Fruit fly (Drosophila melanogaster): ENCODE data around the gene Dyro.
A peak's percentile ranks its signal among the peaks of the same experiment; 100 is the strongest.

Gene Dyro

dm6 chr3L:11305316-11305715 lies 9.6 kb upstream of the Dyro start (continued):
- TF ChIP-seq gt (GFP tag; IDR thresholded peaks at IDR 0.05) (no peak), Ada2b (GFP tag; IDR thresholded peaks at IDR 0.05) (no peak), Ets65A (GFP tag) (peak; percentile 57), Dip3 (GFP tag; optimal IDR thresholded peaks at IDR 0.05) (no peak), unc-4 (GFP tag; IDR thresholded peaks at IDR 0.05; ENCODE audit: partially characterized antibody) (no peak), tup (GFP tag; optimal IDR thresholded peaks at IDR 0.05) (no peak), hkb (optimal IDR thresholded peaks at IDR 0.05) (no peak), hkb (GFP tag; IDR thresholded peaks at IDR 0.05) (no peak), lab (GFP tag; optimal IDR thresholded peaks at IDR 0.05) (peak; percentile 28), CG4707 (GFP tag; optimal IDR thresholded peaks at IDR 0.05) (no peak), sd (tag; optimal IDR thresholded peaks at IDR 0.05) (no peak), CG12219 (GFP tag; optimal IDR thresholded peaks at IDR 0.05) (no peak), dan (GFP tag; IDR thresholded peaks at IDR 0.05) (no peak), Ets97D (GFP tag; optimal IDR thresholded peaks at IDR 0.05) (no peak), Hsf (GFP tag; optimal IDR thresholded peaks at IDR 0.05) (no peak), Hr3 (GFP tag; optimal IDR thresholded peaks at IDR 0.05) (no peak), CG12391 (tag; optimal IDR thresholded peaks at IDR 0.05) (no peak), CG6175 (GFP tag; IDR thresholded peaks at IDR 0.05) (peak; percentile 47; the same call in 1 of the 3 replicates), caup (GFP tag; optimal IDR thresholded peaks at IDR 0.05; ENCODE audit: severe bottlenecking) (no peak), ci (GFP tag; IDR thresholded peaks at IDR 0.05) (0 out of 3 replicates have a peak, but pooled peaks have one; percentile 14), lbe (GFP tag; optimal IDR thresholded peaks at IDR 0.05) (no peak), CG6689 (GFP tag; IDR thresholded peaks at IDR 0.05) (no peak), CG10654 (GFP tag; optimal IDR thresholded peaks at IDR 0.05) (no peak), gcm (GFP tag; optimal IDR thresholded peaks at IDR 0.05) (no peak), Six4 (GFP tag; optimal IDR thresholded peaks at IDR 0.05) (no peak), zfh1 (GFP tag; IDR thresholded peaks at IDR 0.05) (0 out of 3 replicates have a peak, but pooled peaks have one; percentile 7), CG10209 (GFP tag; optimal IDR thresholded peaks at IDR 0.05) (no peak), dmrt11E (tag; optimal IDR thresholded peaks at IDR 0.05) (no peak), CG14860 (GFP tag; IDR thresholded peaks at IDR 0.05; ENCODE audit: partially characterized antibody) (no peak), hbn (GFP tag; IDR thresholded peaks at IDR 0.05; ENCODE audit: partially characterized antibody) (no peak), CkIIα-i1 (GFP tag; IDR thresholded peaks at IDR 0.05) (0 out of 2 replicates have a peak, but pooled peaks have one; percentile 18), CG3281 (GFP tag; optimal IDR thresholded peaks at IDR 0.05) (peak; percentile 14), prd (optimal IDR thresholded peaks at IDR 0.05) (no peak), prd (GFP tag; IDR thresholded peaks at IDR 0.05) (no peak), Dip2 (GFP tag; IDR thresholded peaks at IDR 0.05) (no peak), Gsc (GFP tag; IDR thresholded peaks at IDR 0.05) (no peak), scrt (GFP tag; optimal IDR thresholded peaks at IDR 0.05) (no peak), Sry-δ (GFP tag; optimal IDR thresholded peaks at IDR 0.05) (no peak), jumu (GFP tag; optimal IDR thresholded peaks at IDR 0.05) (no peak), Pdp1 (GFP tag; optimal IDR thresholded peaks at IDR 0.05) (peak in 1 of 2 experiments; percentile 47)

dm6 chr3L:11303414-11304205 lies 7.9 kb upstream of the Dyro start:
- TF ChIP-seq Adf1 (GFP tag; IDR thresholded peaks at IDR 0.05) = no peak
- no peak for TF ChIP-seq Max (GFP tag; optimal IDR thresholded peaks at IDR 0.05)
- peak; percentile 64 for TF ChIP-seq gem (tag; optimal IDR thresholded peaks at IDR 0.05)
- no peak for TF ChIP-seq hkb (optimal IDR thresholded peaks at IDR 0.05)
- TF ChIP-seq hkb (GFP tag; IDR thresholded peaks at IDR 0.05) = peak; percentile 50; the same call in 1 of the 2 replicates
- no peak for TF ChIP-seq repo (GFP tag; optimal IDR thresholded peaks at IDR 0.05)
- TF ChIP-seq jigr1 (GFP tag; IDR thresholded peaks at IDR 0.05) = no peak
- no peak for TF ChIP-seq CG11695 (GFP tag; IDR thresholded peaks at IDR 0.05)
- TF ChIP-seq CG17829 (tag; optimal IDR thresholded peaks at IDR 0.05) = peak; percentile 2
- no peak for TF ChIP-seq C15 (GFP tag; IDR thresholded peaks at IDR 0.05)
- peak; percentile 62 for TF ChIP-seq CG9727 (GFP tag; optimal IDR thresholded peaks at IDR 0.05)
- no peak for TF ChIP-seq YL-1 (GFP tag; optimal IDR thresholded peaks at IDR 0.05)
- no peak for TF ChIP-seq Ravus (GFP tag; IDR thresholded peaks at IDR 0.05)
- no peak for TF ChIP-seq CG32767 (GFP tag; IDR thresholded peaks at IDR 0.05)

Measured in whole organism, embryonic.